Worm (Caenorhabditis elegans) whole organism, young adult: ENCODE measurements around the gene sre-9.

Experiments used
- B0336.3 ChIP-seq: fragments of 200-800 bp; sonication (Bioruptor generic); IDR thresholded peaks from 2 replicates; pipeline ENCODE4 v1.3.6; 2022; ENCODE audit warnings: missing genetic modification characterization, missing compliant biosample characterization
- D2030.7 ChIP-seq: fragments of 200-800 bp; sonication (Bioruptor generic); IDR thresholded peaks from 2 replicates; pipeline ENCODE4 v1.3.6; 2022; ENCODE audit warnings: missing genetic modification reagents, missing genetic modification characterization, missing compliant biosample characterization
- F33H1.4 ChIP-seq: fragments of 200-800 bp; sonication (Bioruptor generic); IDR thresholded peaks from 2 replicates; pipeline ENCODE4 v1.3.6; 2022; ENCODE audit warnings: missing genetic modification reagents, missing genetic modification characterization, missing compliant biosample characterization
- F37B4.10 ChIP-seq: fragments of 200-800 bp; sonication (Bioruptor generic); IDR thresholded peaks from 2 replicates; pipeline ENCODE4 v1.3.6; 2022; ENCODE audit warnings: missing genetic modification characterization, missing compliant biosample characterization
- T07F8.4 ChIP-seq: sonication (generic microtip); optimal IDR thresholded peaks from 2 replicates; lab custom pipeline; 2016; ENCODE audit warnings: mild to moderate bottlenecking, missing genetic modification characterization, moderate library complexity, missing compliant biosample characterization
- atf-7 ChIP-seq: sonication (generic microtip); optimal IDR thresholded peaks from 2 replicates; lab custom pipeline; 2017; ENCODE audit warnings: mild to moderate bottlenecking, missing genetic modification characterization, missing compliant biosample characterization
- athp-1 ChIP-seq: sonication (generic microtip); optimal IDR thresholded peaks from 2 replicates; lab custom pipeline; 2017; ENCODE audit warnings: mild to moderate bottlenecking, missing genetic modification characterization, missing compliant biosample characterization
- attf-5 ChIP-seq: fragments of 200-800 bp; sonication (Bioruptor generic); optimal IDR thresholded peaks from 2 replicates; lab custom pipeline; 2018; ENCODE audit warnings: mild to moderate bottlenecking, missing genetic modification characterization, missing compliant biosample characterization
- attf-6 ChIP-seq: fragments of 200-800 bp; sonication (Bioruptor generic); IDR thresholded peaks from 2 replicates; pipeline ENCODE4 v1.3.6; 2022; ENCODE audit warnings: missing genetic modification reagents, missing genetic modification characterization, missing compliant biosample characterization
- bed-2 ChIP-seq: fragments of 200-800 bp; sonication (Bioruptor generic); IDR thresholded peaks from 2 replicates; pipeline ENCODE4 v1.3.6; 2022; ENCODE audit warnings: missing genetic modification reagents, missing genetic modification characterization, missing compliant biosample characterization
- ccch-3 ChIP-seq: fragments of 200-800 bp; sonication (Bioruptor generic); optimal IDR thresholded peaks from 2 replicates; lab custom pipeline; 2018; ENCODE audit warnings: mild to moderate bottlenecking, missing genetic modification characterization, missing compliant biosample characterization
- ceh-79 ChIP-seq: sonication (generic microtip); optimal IDR thresholded peaks from 2 replicates; lab custom pipeline; 2017; ENCODE audit warnings: mild to moderate bottlenecking, missing genetic modification characterization, missing compliant biosample characterization
- dox-1 ChIP-seq: fragments of 200-800 bp; sonication (Bioruptor generic); IDR thresholded peaks from 2 replicates; pipeline ENCODE4 v1.3.6; 2022; ENCODE audit warnings: missing genetic modification reagents, missing genetic modification characterization, missing compliant biosample characterization
- efl-1 ChIP-seq: fragments of 150-350 bp; optimal IDR thresholded peaks from 2 replicates; lab custom pipeline; 2014; ENCODE audit warnings: missing biosample characterization, missing genetic modification reagents, missing genetic modification characterization
- egl-44 ChIP-seq: fragments of 200-800 bp; sonication (Bioruptor generic); IDR thresholded peaks from 2 replicates; pipeline ENCODE4 v1.3.6; 2022; ENCODE audit warnings: missing genetic modification reagents, missing genetic modification characterization, missing compliant biosample characterization
- ekl-4 ChIP-seq: fragments of 200-800 bp; sonication (Bioruptor generic); IDR thresholded peaks from 2 replicates; pipeline ENCODE4 v1.3.6; 2022; ENCODE audit warnings: missing genetic modification reagents, missing genetic modification characterization, missing compliant biosample characterization
- fkh-3 ChIP-seq: sonication (generic microtip); optimal IDR thresholded peaks from 2 replicates; lab custom pipeline; 2016; ENCODE audit warnings: mild to moderate bottlenecking, missing genetic modification characterization, missing compliant biosample characterization
- gei-17 ChIP-seq: fragments of 200-800 bp; sonication (Bioruptor generic); optimal IDR thresholded peaks from 2 replicates; lab custom pipeline; 2018; ENCODE audit warnings: mild to moderate bottlenecking, missing genetic modification characterization, missing compliant biosample characterization
- hlh-12 ChIP-seq: sonication (generic microtip); optimal IDR thresholded peaks from 2 replicates; lab custom pipeline; 2016; ENCODE audit warnings: missing genetic modification characterization, missing compliant biosample characterization
- hlh-26 ChIP-seq: fragments of 200-800 bp; sonication (Bioruptor generic); conservative IDR thresholded peaks from 2 replicates; pipeline ENCODE4 v1.3.6; 2022; ENCODE audit warnings: missing genetic modification reagents, missing genetic modification characterization, missing compliant biosample characterization
- hrde-1 ChIP-seq: sonication (generic microtip); optimal IDR thresholded peaks from 2 replicates; lab custom pipeline; 2016; ENCODE audit warnings: missing genetic modification characterization, mild to moderate bottlenecking, missing compliant biosample characterization, moderate library complexity, missing genotype, missing genetic modification reagents, borderline replicate concordance
- let-526 ChIP-seq: fragments of 200-800 bp; sonication (Bioruptor generic); IDR thresholded peaks from 2 replicates; pipeline ENCODE4 v1.3.6; 2022; ENCODE audit warnings: missing genetic modification reagents, missing genetic modification characterization, missing compliant biosample characterization
- lin-40 ChIP-seq: sonication (generic microtip); optimal IDR thresholded peaks from 2 replicates; lab custom pipeline; 2016; ENCODE audit warnings: missing genetic modification characterization, mild to moderate bottlenecking, missing compliant biosample characterization, missing genotype, missing genetic modification reagents
- lir-1 ChIP-seq: fragments of 200-800 bp; sonication (Bioruptor generic); conservative IDR thresholded peaks from 2 replicates; pipeline ENCODE4 v1.3.6; 2022; ENCODE audit warnings: missing genetic modification reagents, missing genetic modification characterization, missing compliant biosample characterization
- lsy-27 ChIP-seq: sonication (generic microtip); optimal IDR thresholded peaks from 2 replicates; lab custom pipeline; 2017; ENCODE audit warnings: missing genetic modification characterization, mild to moderate bottlenecking, missing compliant biosample characterization, antibody characterized with exemption, missing genotype, borderline replicate concordance; ENCODE audit not compliant: insufficient read depth
- madf-10 ChIP-seq: sonication (generic microtip); optimal IDR thresholded peaks from 2 replicates; lab custom pipeline; 2016; ENCODE audit warnings: mild to moderate bottlenecking, missing genetic modification characterization, missing compliant biosample characterization
- madf-6 ChIP-seq: fragments of 200-800 bp; sonication (Bioruptor generic); IDR thresholded peaks from 2 replicates; pipeline ENCODE4 v1.3.6; 2022; ENCODE audit warnings: missing genetic modification reagents, missing genetic modification characterization, missing compliant biosample characterization
- madf-8 ChIP-seq: fragments of 200-800 bp; sonication (Bioruptor generic); conservative IDR thresholded peaks from 2 replicates; pipeline ENCODE4 v1.3.6; 2022; ENCODE audit warnings: missing genetic modification reagents, missing genetic modification characterization, missing compliant biosample characterization
- mcd-1 ChIP-seq: fragments of 200-800 bp; sonication (Bioruptor generic); IDR thresholded peaks from 2 replicates; pipeline ENCODE4 v1.3.6; 2022; ENCODE audit warnings: missing genetic modification reagents, missing genetic modification characterization, missing compliant biosample characterization
- nfya-1 ChIP-seq: sonication (generic microtip); optimal IDR thresholded peaks from 2 replicates; lab custom pipeline; 2017; ENCODE audit warnings: antibody characterized with exemption, missing compliant biosample characterization, missing genetic modification characterization, borderline replicate concordance; ENCODE audit not compliant: insufficient read depth
- nfyb-1 ChIP-seq: fragments of 200-800 bp; sonication (Bioruptor generic); IDR thresholded peaks from 2 replicates; pipeline ENCODE4 v1.3.6; 2022; ENCODE audit warnings: missing genetic modification reagents, missing genetic modification characterization, missing compliant biosample characterization
- nhr-120 ChIP-seq: fragments of 200-800 bp; sonication (Bioruptor generic); IDR thresholded peaks from 2 replicates; pipeline ENCODE4 v1.3.6; 2022; ENCODE audit warnings: missing genetic modification characterization, missing compliant biosample characterization
- nhr-27 ChIP-seq: fragments of 200-800 bp; sonication (Bioruptor generic); optimal IDR thresholded peaks from 2 replicates; lab custom pipeline; 2018; ENCODE audit warnings: mild to moderate bottlenecking, missing genetic modification characterization, moderate library complexity, missing compliant biosample characterization
- snpc-1.3 ChIP-seq: sonication (generic microtip); optimal IDR thresholded peaks from 2 replicates; lab custom pipeline; 2017; ENCODE audit warnings: missing genetic modification characterization, mild to moderate bottlenecking, missing compliant biosample characterization, antibody characterized with exemption, moderate library complexity, missing genotype, missing genetic modification reagents; ENCODE audit not compliant: insufficient read depth
- somi-1 ChIP-seq: fragments of 200-800 bp; sonication (Bioruptor generic); optimal IDR thresholded peaks from 2 replicates; lab custom pipeline; 2018; ENCODE audit warnings: mild to moderate bottlenecking, missing genetic modification characterization, missing compliant biosample characterization
- tbx-9 ChIP-seq: sonication (generic microtip); optimal IDR thresholded peaks from 2 replicates; lab custom pipeline; 2016; ENCODE audit warnings: borderline replicate concordance, missing genetic modification characterization, inconsistent platforms, missing compliant biosample characterization
- unc-62 ChIP-seq: fragments of 150-350 bp; optimal IDR thresholded peaks from 2 replicates; lab custom pipeline; 2014; ENCODE audit warnings: missing biosample characterization, missing genetic modification reagents, missing genetic modification characterization
- xnd-1 ChIP-seq: sonication (generic microtip); optimal IDR thresholded peaks from 2 replicates; lab custom pipeline; 2016; ENCODE audit warnings: missing genotype, missing genetic modification reagents, missing genetic modification characterization, missing compliant biosample characterization
- zfh-2 ChIP-seq: fragments of 200-800 bp; sonication (Bioruptor generic); conservative IDR thresholded peaks from 2 replicates; pipeline ENCODE4 v1.3.6; 2022; ENCODE audit warnings: missing genetic modification reagents, missing genetic modification characterization, missing compliant biosample characterization
- ztf-22 ChIP-seq: fragments of 200-800 bp; sonication (Bioruptor generic); optimal IDR thresholded peaks from 2 replicates; lab custom pipeline; 2018; ENCODE audit warnings: mild to moderate bottlenecking, missing genetic modification characterization, moderate library complexity, missing compliant biosample characterization
- ztf-25 ChIP-seq: fragments of 200-800 bp; sonication (Bioruptor generic); IDR thresholded peaks from 2 replicates; pipeline ENCODE4 v1.3.6; 2022; ENCODE audit warnings: missing genetic modification reagents, missing genetic modification characterization, missing compliant biosample characterization
- ztf-3 ChIP-seq: fragments of 200-800 bp; sonication (Bioruptor generic); optimal IDR thresholded peaks from 2 replicates; lab custom pipeline; 2018; ENCODE audit warnings: mild to moderate bottlenecking, missing genetic modification characterization, missing compliant biosample characterization
- ztf-6 ChIP-seq: fragments of 200-800 bp; sonication (Bioruptor generic); IDR thresholded peaks from 2 replicates; pipeline ENCODE4 v1.3.6; 2022; ENCODE audit warnings: missing genetic modification reagents, missing genetic modification characterization, missing compliant biosample characterization

sre-9 gene

DNA sequence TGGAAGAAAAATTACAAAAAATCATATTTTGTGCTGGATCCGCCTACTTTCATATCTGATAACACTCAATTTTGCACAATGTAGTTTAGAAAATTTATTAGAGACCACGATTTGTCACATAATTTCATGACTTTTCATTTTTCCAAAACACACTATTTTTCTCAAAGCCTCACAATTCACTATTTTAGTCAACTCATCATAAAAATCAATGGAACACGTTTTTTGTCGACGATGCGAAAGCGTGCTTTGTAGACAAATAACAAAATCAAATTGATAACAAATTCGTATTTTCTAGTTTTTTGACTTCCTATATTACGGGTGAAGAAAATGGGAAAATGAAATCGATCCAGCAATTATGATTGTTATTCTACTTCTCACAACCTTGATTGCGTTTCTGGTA is 47.1 kb downstream of the sre-9 start, which contains the start of gene cyp-35B2:
TSS of gene cyp-35B2 (plus strand) at position 301 of the 400 bp plus-strand sequence.
- no peak for TF ChIP-seq ccch-3
- no peak for TF ChIP-seq hrde-1 (tag; lab: Kevin White, UChicago)
- TF ChIP-seq dox-1 (GFP tag; lab: Robert Waterston, UW): no peak
- TF ChIP-seq mcd-1: no peak
- TF ChIP-seq let-526 (GFP tag; lab: Robert Waterston, UW): no peak
- TF ChIP-seq ztf-22 (GFP tag; lab: Kevin White, UChicago): no peak
- TF ChIP-seq nfyb-1 (GFP tag; lab: Robert Waterston, UW): no peak
- TF ChIP-seq nfya-1 (tag; lab: Kevin White, UChicago): no peak
- TF ChIP-seq atf-7 (tag; lab: Kevin White, UChicago): no peak
- TF ChIP-seq gei-17 (GFP tag; lab: Kevin White, UChicago): no peak
- no peak for TF ChIP-seq ztf-25
- TF ChIP-seq unc-62 (GFP tag; lab: Kevin White, UChicago): no peak
- TF ChIP-seq D2030.7 (GFP tag; lab: Robert Waterston, UW): no peak
- no peak for TF ChIP-seq F37B4.10 (GFP tag; lab: Robert Waterston, UW)
- TF ChIP-seq F33H1.4 (GFP tag; lab: Robert Waterston, UW): no peak
- no peak for TF ChIP-seq madf-8 (GFP tag; lab: Robert Waterston, UW)
- TF ChIP-seq hlh-12 (tag; lab: Kevin White, UChicago): no peak
- no peak for TF ChIP-seq tbx-9 (tag; lab: Kevin White, UChicago)
- no peak for TF ChIP-seq ztf-3 (GFP tag; lab: Kevin White, UChicago)
- TF ChIP-seq attf-6 (GFP tag; lab: Robert Waterston, UW): no peak
- TF ChIP-seq, all 124 proteins: peak for 0

ce11 chrV:3943364-3943763 is 48.6 kb downstream of the sre-9 start:
- TF ChIP-seq gei-17 (GFP tag; lab: Kevin White, UChicago) (no peak), hlh-26 (GFP tag; lab: Robert Waterston, UW) (no peak), madf-10 (no peak), athp-1 (tag; lab: Kevin White, UChicago) (no peak), nhr-120 (no peak), xnd-1 (tag; lab: Kevin White, UChicago) (no peak), D2030.7 (GFP tag; lab: Robert Waterston, UW) (no peak), somi-1 (GFP tag; lab: Kevin White, UChicago) (no peak), snpc-1.3 (no peak), atf-7 (tag; lab: Kevin White, UChicago) (no peak), egl-44 (GFP tag; lab: Robert Waterston, UW) (no peak), hlh-12 (tag; lab: Kevin White, UChicago) (no peak), ztf-3 (GFP tag; lab: Kevin White, UChicago) (no peak), lin-40 (tag; lab: Kevin White, UChicago) (no peak), nhr-27 (tag; lab: Kevin White, UChicago) (no peak), lir-1 (GFP tag; lab: Robert Waterston, UW) (no peak), zfh-2 (GFP tag; lab: Robert Waterston, UW) (no peak), lsy-27 (no peak)

- no peak for TF ChIP-seq efl-1 (GFP tag; lab: Kevin White, UChicago)
- no peak for TF ChIP-seq attf-5
- no peak for TF ChIP-seq ceh-79
- no peak for TF ChIP-seq bed-2 (GFP tag; lab: Robert Waterston, UW)
- no peak for TF ChIP-seq madf-6 (GFP tag; lab: Robert Waterston, UW)
- no peak for TF ChIP-seq ekl-4
- TF ChIP-seq egl-44 (GFP tag; lab: Robert Waterston, UW): no peak
- TF ChIP-seq B0336.3 (GFP tag; lab: Robert Waterston, UW): no peak
- no peak for TF ChIP-seq fkh-3 (tag; lab: Kevin White, UChicago)
- TF ChIP-seq T07F8.4 (tag; lab: Kevin White, UChicago): no peak
- no peak for TF ChIP-seq ztf-6 (GFP tag; lab: Robert Waterston, UW)
Observed at ce11 chrV:3945053-3945452, 50.3 kb downstream of the sre-9 start, which contains the start of gene cyp-35B3. Gene cyp-35B3 (plus strand): TSS chrV:3945353.
